Fruit fly (Drosophila melanogaster) whole organism, wandering third instar larva: ENCODE data around the gene CG12289.
A peak's percentile ranks its signal among the peaks of the same experiment; 100 is the strongest.

Experiments used
- Abd-B ChIP-seq: fragments of >200 bp; optimal IDR thresholded peaks from 2 replicates; lab custom pipeline; 2017; ENCODE audit warnings: missing biosample characterization, missing genetic modification characterization
- CG32264 ChIP-seq: fragments of 200-800 bp; sonication (Bioruptor generic); optimal IDR thresholded peaks from 2 replicates; lab custom pipeline; 2016; ENCODE audit warnings: missing biosample characterization, missing genetic modification characterization
- CG9705 ChIP-seq: fragments of 200-800 bp; sonication (Bioruptor generic); optimal IDR thresholded peaks from 2 replicates; lab custom pipeline; 2018; ENCODE audit warnings: missing biosample characterization, mild to moderate bottlenecking, missing genetic modification characterization
- CrebA ChIP-seq: fragments of 200-800 bp; sonication (Bioruptor generic); optimal IDR thresholded peaks from 2 replicates; lab custom pipeline; 2016; ENCODE audit warnings: missing biosample characterization, mild to moderate bottlenecking, missing genetic modification characterization, borderline replicate concordance
- Dfd ChIP-seq: fragments of >200 bp; optimal IDR thresholded peaks from 2 replicates; lab custom pipeline; 2017; ENCODE audit warnings: missing biosample characterization, missing genetic modification characterization
- Dif ChIP-seq: fragments of 200-275, 200-300 bp; sonication (Bioruptor generic); optimal IDR thresholded peaks from 2 replicates; lab custom pipeline; 2018; ENCODE audit warnings: missing biosample characterization, missing genetic modification characterization; ENCODE audit not compliant: partially characterized antibody
- GATAd ChIP-seq: sonication (Bioruptor generic); optimal IDR thresholded peaks from 2 replicates; lab custom pipeline; 2016; ENCODE audit warnings: missing biosample characterization, missing genetic modification characterization
- HLH106 ChIP-seq: fragments of 200-800 bp; optimal IDR thresholded peaks from 3 replicates; lab custom pipeline; 2019; ENCODE audit warnings: missing biosample characterization, mild to moderate bottlenecking, missing genetic modification characterization, moderate library complexity
- Hnf4 ChIP-seq: fragments of 200-800 bp; sonication (Bioruptor generic); optimal IDR thresholded peaks from 2 replicates; lab custom pipeline; 2016; ENCODE audit warnings: missing biosample characterization, mild to moderate bottlenecking, missing genetic modification characterization
- Hr78 ChIP-seq: fragments of >200 bp; optimal IDR thresholded peaks from 2 replicates; lab custom pipeline; 2017; ENCODE audit warnings: missing biosample characterization, missing genetic modification characterization
- Hr83 ChIP-seq: fragments of 200-300 bp; sonication (Bioruptor generic); optimal IDR thresholded peaks from 2 replicates; lab custom pipeline; 2016; ENCODE audit warnings: missing biosample characterization, mild to moderate bottlenecking, missing genetic modification characterization, moderate library complexity; ENCODE audit not compliant: poor library complexity, severe bottlenecking
- Jra ChIP-seq: sonication (Bioruptor generic); optimal IDR thresholded peaks from 2 replicates; lab custom pipeline; 2016; ENCODE audit warnings: missing biosample characterization, missing genetic modification characterization
- Mio ChIP-seq: sonication (Bioruptor generic); optimal IDR thresholded peaks from 2 replicates; lab custom pipeline; 2016; ENCODE audit warnings: missing biosample characterization, missing genetic modification characterization
- Myc ChIP-seq: fragments of >200 bp; optimal IDR thresholded peaks from 2 replicates; lab custom pipeline; 2017
- N ChIP-seq: fragments of >200 bp; optimal IDR thresholded peaks from 2 replicates; lab custom pipeline; 2018; ENCODE audit warnings: missing biosample characterization, missing external identifiers, missing genetic modification characterization
- OdsH ChIP-seq: fragments of 200-800 bp; sonication (Bioruptor generic); optimal IDR thresholded peaks from 2 replicates; lab custom pipeline; 2016; ENCODE audit warnings: missing biosample characterization, mild to moderate bottlenecking, missing genetic modification characterization
- Rel ChIP-seq, 2 experiments: fragments of 200-800 bp; sonication (Bioruptor generic) in 1 of 2; optimal IDR thresholded peaks; 2 replicates in 1 of 2; 3 replicates in 1 of 2; lab custom pipeline; 2016 to 2019; ENCODE audit warnings: mild to moderate bottlenecking in 2 of 2, missing biosample characterization in 2 of 2, missing genetic modification characterization in 2 of 2, moderate library complexity in 1 of 2
- Sp1 ChIP-seq: fragments of 200-800 bp; sonication (Bioruptor generic); optimal IDR thresholded peaks from 3 replicates; lab custom pipeline; 2019; ENCODE audit warnings: missing biosample characterization, mild to moderate bottlenecking, missing genetic modification characterization, moderate library complexity
- Vsx2 ChIP-seq: fragments of 200-300, 225-300 bp; sonication (Bioruptor generic); optimal IDR thresholded peaks from 2 replicates; lab custom pipeline; 2018; ENCODE audit warnings: missing biosample characterization, missing genetic modification characterization; ENCODE audit not compliant: partially characterized antibody
- br ChIP-seq: fragments of 200-800 bp; sonication (Bioruptor generic); optimal IDR thresholded peaks from 2 replicates; lab custom pipeline; 2016; ENCODE audit warnings: missing biosample characterization, missing genetic modification characterization
- brk ChIP-seq: fragments of 200-800 bp; sonication (Bioruptor generic); optimal IDR thresholded peaks from 2 replicates; lab custom pipeline; 2016; ENCODE audit warnings: missing biosample characterization, mild to moderate bottlenecking, missing genetic modification characterization
- dl ChIP-seq, 2 experiments: fragments of 175-275, 200-275 bp in 1 of 2; fragments of 200-275 bp in 1 of 2; sonication (Bioruptor generic); optimal IDR thresholded peaks; lab custom pipeline; 2018; ENCODE audit warnings: mild to moderate bottlenecking in 2 of 2, missing biosample characterization in 2 of 2, missing genetic modification characterization in 2 of 2, moderate library complexity in 2 of 2; ENCODE audit not compliant: partially characterized antibody in 2 of 2, insufficient read depth in 1 of 2
- dmrt93B ChIP-seq: fragments of 200-800 bp; sonication (Bioruptor generic); optimal IDR thresholded peaks from 2 replicates; lab custom pipeline; 2018; ENCODE audit warnings: missing biosample characterization, mild to moderate bottlenecking, missing genetic modification characterization
- dsf ChIP-seq: sonication (Bioruptor generic); optimal IDR thresholded peaks from 2 replicates; lab custom pipeline; 2016; ENCODE audit warnings: missing biosample characterization, missing genetic modification characterization, borderline replicate concordance
- ey ChIP-seq: fragments of 200-800 bp; sonication (Bioruptor generic); optimal IDR thresholded peaks from 2 replicates; lab custom pipeline; 2016; ENCODE audit warnings: missing biosample characterization, missing genetic modification characterization
- foxo ChIP-seq, 2 experiments: fragments of 200-800 bp; sonication (Bioruptor generic); optimal IDR thresholded peaks; 2 replicates in 1 of 2; 3 replicates in 1 of 2; lab custom pipeline; 2016 to 2017; ENCODE audit warnings: missing biosample characterization in 2 of 2, missing genetic modification characterization in 2 of 2
- fru ChIP-seq: fragments of 200-800 bp; sonication (Bioruptor generic); optimal IDR thresholded peaks from 3 replicates; lab custom pipeline; 2016; ENCODE audit warnings: missing biosample characterization, mild to moderate bottlenecking, missing genetic modification characterization
- h ChIP-seq: fragments of 200-800 bp; sonication (Bioruptor generic); optimal IDR thresholded peaks from 3 replicates; lab custom pipeline; 2016; ENCODE audit warnings: missing biosample characterization, mild to moderate bottlenecking, missing genetic modification characterization
- jim ChIP-seq: fragments of 175-275, 200-325 bp; sonication (Bioruptor generic); optimal IDR thresholded peaks from 2 replicates; lab custom pipeline; 2016; ENCODE audit warnings: missing biosample characterization, mild to moderate bottlenecking, missing genetic modification characterization
- lola ChIP-seq: fragments of >200 bp; optimal IDR thresholded peaks from 2 replicates; lab custom pipeline; 2017; ENCODE audit warnings: missing biosample characterization, missing genetic modification characterization
- pan ChIP-seq: fragments of >200 bp; optimal IDR thresholded peaks from 2 replicates; lab custom pipeline; 2017
- psq ChIP-seq: fragments of 200-800 bp; sonication (Bioruptor generic); optimal IDR thresholded peaks from 3 replicates; lab custom pipeline; 2017; ENCODE audit warnings: missing biosample characterization, mild to moderate bottlenecking, missing genetic modification characterization, moderate library complexity
- rgr ChIP-seq: fragments of 200-800 bp; sonication (Bioruptor generic); optimal IDR thresholded peaks from 3 replicates; lab custom pipeline; 2016; ENCODE audit warnings: missing biosample characterization, mild to moderate bottlenecking, missing genetic modification characterization
- sage ChIP-seq: fragments of 200-800 bp; sonication (Bioruptor generic); optimal IDR thresholded peaks from 2 replicates; lab custom pipeline; 2016; ENCODE audit warnings: missing biosample characterization, mild to moderate bottlenecking, missing genetic modification characterization
- sv ChIP-seq: fragments of 200-800 bp; sonication (Bioruptor generic); optimal IDR thresholded peaks from 3 replicates; lab custom pipeline; 2016; ENCODE audit warnings: missing biosample characterization, missing genetic modification characterization
- tai ChIP-seq: sonication (Bioruptor generic); optimal IDR thresholded peaks from 2 replicates; lab custom pipeline; 2016; ENCODE audit warnings: missing biosample characterization, missing genetic modification characterization
- usp ChIP-seq: fragments of >200 bp; optimal IDR thresholded peaks from 2 replicates; lab custom pipeline; 2017; ENCODE audit warnings: missing biosample characterization, missing genetic modification characterization
- woc ChIP-seq: sonication (Bioruptor generic); optimal IDR thresholded peaks from 2 replicates; lab custom pipeline; 2016; ENCODE audit warnings: missing biosample characterization, mild to moderate bottlenecking, missing genetic modification characterization

CG12289 gene

dm6 chr3L:11485956-11486609 lies 27.8 kb upstream of the CG12289 start (continued):
- no peak for TF ChIP-seq Myc (lab: Kevin White, UChicago)
- TF ChIP-seq Vsx2 (GFP tag; lab: Kevin White, UChicago) = no peak
- TF ChIP-seq sv (GFP tag; lab: Kevin White, UChicago) = no peak
- TF ChIP-seq Rel (GFP tag; optimal IDR thresholded peaks at IDR 0.05; lab: Kevin White, UChicago) = no peak
- no peak for TF ChIP-seq Rel (tag; optimal IDR thresholded peaks at IDR 0.05; lab: Kevin White, UChicago)
- TF ChIP-seq, all 38 proteins: peak for 5

dm6 chr3L:11484483-11484882 lies 26.2 kb upstream of the CG12289 start:
- TF ChIP-seq CrebA (no peak), tai (GFP tag; lab: Kevin White, UChicago) (no peak), Rel (GFP tag; optimal IDR thresholded peaks at IDR 0.05; lab: Kevin White, UChicago) (no peak), Rel (tag; optimal IDR thresholded peaks at IDR 0.05; lab: Kevin White, UChicago) (no peak), foxo (GFP tag; optimal IDR thresholded peaks at IDR 0.05; lab: Kevin White, UChicago) (no peak), pan (lab: Kevin White, UChicago) (no peak), OdsH (no peak), lola (GFP tag; lab: Kevin White, UChicago) (no peak), dsf (no peak), Myc (lab: Kevin White, UChicago) (no peak), psq (GFP tag; lab: Kevin White, UChicago) (no peak), dmrt93B (GFP tag; lab: Kevin White, UChicago) (no peak), dl (GFP tag; optimal IDR thresholded peaks at IDR 0.05; lab: Kevin White, UChicago; ENCODE audit: insufficient read depth in 1 of 2, partially characterized antibody in 2 of 2) (no peak), HLH106 (tag; lab: Kevin White, UChicago) (no peak), GATAd (GFP tag; lab: Kevin White, UChicago) (no peak), Jra (no peak), jim (no peak), Abd-B (GFP tag; lab: Kevin White, UChicago) (no peak), usp (GFP tag; lab: Kevin White, UChicago) (no peak), sage (no peak), woc (no peak)

dm6 chr3L:11483135-11483534 lies 24.9 kb upstream of the CG12289 start:
- peak; percentile 54 for TF ChIP-seq HLH106 (tag; lab: Kevin White, UChicago)
- TF ChIP-seq Vsx2 (GFP tag; lab: Kevin White, UChicago) = no peak
- peak; percentile 34 for TF ChIP-seq OdsH
- peak; percentile 12 for TF ChIP-seq br (GFP tag; lab: Kevin White, UChicago)
- TF ChIP-seq fru (GFP tag; lab: Kevin White, UChicago) = peak; percentile 52
- no peak for TF ChIP-seq lola (GFP tag; lab: Kevin White, UChicago)
- no peak for TF ChIP-seq Dfd (GFP tag; lab: Kevin White, UChicago)
- no peak for TF ChIP-seq CG32264 (GFP tag; lab: Kevin White, UChicago)
- no peak for TF ChIP-seq dsf
- no peak for TF ChIP-seq rgr (GFP tag; lab: Kevin White, UChicago)
- no peak for TF ChIP-seq GATAd (GFP tag; lab: Kevin White, UChicago)
- TF ChIP-seq tai (GFP tag; lab: Kevin White, UChicago) = no peak
- TF ChIP-seq pan (lab: Kevin White, UChicago) = no peak
- no peak for TF ChIP-seq CG9705 (GFP tag; lab: Kevin White, UChicago)
- peak; percentile 23 for TF ChIP-seq woc
- peak; percentile 44 for TF ChIP-seq ey
- TF ChIP-seq Hr83 (GFP tag; lab: Kevin White, UChicago) = no peak
- TF ChIP-seq usp (GFP tag; lab: Kevin White, UChicago) = no peak
- no peak for TF ChIP-seq dl (GFP tag; optimal IDR thresholded peaks at IDR 0.05; lab: Kevin White, UChicago; ENCODE audit: insufficient read depth in 1 of 2, partially characterized antibody in 2 of 2)
- no peak for TF ChIP-seq sv (GFP tag; lab: Kevin White, UChicago)
- TF ChIP-seq Jra = no peak
- TF ChIP-seq Myc (lab: Kevin White, UChicago) = no peak
- TF ChIP-seq sage = no peak
- TF ChIP-seq jim = no peak
- peak; percentile 47 for TF ChIP-seq Sp1 (GFP tag; lab: Kevin White, UChicago)
- no peak for TF ChIP-seq Mio (GFP tag; lab: Kevin White, UChicago)
- TF ChIP-seq Rel (GFP tag; optimal IDR thresholded peaks at IDR 0.05; lab: Kevin White, UChicago) = no peak
- no peak for TF ChIP-seq Rel (tag; optimal IDR thresholded peaks at IDR 0.05; lab: Kevin White, UChicago)
- TF ChIP-seq N (GFP tag; lab: Kevin White, UChicago) = no peak
- no peak for TF ChIP-seq Dif (GFP tag; lab: Kevin White, UChicago)
- TF ChIP-seq Hnf4 (GFP tag; lab: Kevin White, UChicago) = no peak
- peak; percentile 11 for TF ChIP-seq dmrt93B (GFP tag; lab: Kevin White, UChicago)
- no peak for TF ChIP-seq brk (GFP tag; lab: Kevin White, UChicago)
- no peak for TF ChIP-seq Hr78
- TF ChIP-seq h (GFP tag; lab: Kevin White, UChicago) = peak; percentile 45
- peak in 1 of 2 experiments; percentile 54 for TF ChIP-seq foxo (GFP tag; optimal IDR thresholded peaks at IDR 0.05; lab: Kevin White, UChicago)
- no peak for TF ChIP-seq Abd-B (GFP tag; lab: Kevin White, UChicago)
- peak; percentile 8 for TF ChIP-seq psq (GFP tag; lab: Kevin White, UChicago)
- no peak for TF ChIP-seq CrebA
